Worm (Caenorhabditis elegans) whole organism, L2 larva: ENCODE results near the gene hex-1.

Experiments
- C34F6.9 ChIP-seq: fragments of 150-350 bp; optimal IDR thresholded peaks from 2 replicates; lab custom pipeline; 2014; ENCODE audit warnings: missing biosample characterization, missing genetic modification characterization
- blmp-1 ChIP-seq: sonication (generic microtip); optimal IDR thresholded peaks from 2 replicates; lab custom pipeline; 2017; ENCODE audit warnings: missing genetic modification characterization, mild to moderate bottlenecking, missing compliant biosample characterization, antibody characterized with exemption, moderate library complexity; ENCODE audit not compliant: insufficient read depth
- ceh-82 ChIP-seq: fragments of 150-350 bp; optimal IDR thresholded peaks from 2 replicates; lab custom pipeline; 2014; ENCODE audit warnings: missing biosample characterization, missing genetic modification characterization
- dmd-4 ChIP-seq: sonication (generic microtip); optimal IDR thresholded peaks from 2 replicates; lab custom pipeline; 2017; ENCODE audit warnings: missing biosample characterization, missing genetic modification characterization
- elt-3 ChIP-seq: sonication (generic microtip); optimal IDR thresholded peaks from 2 replicates; lab custom pipeline; 2017; ENCODE audit warnings: missing biosample characterization, missing genetic modification characterization
- fos-1 ChIP-seq: fragments of 150-350 bp; optimal IDR thresholded peaks from 2 replicates; lab custom pipeline; 2014; ENCODE audit warnings: missing biosample characterization, missing genetic modification characterization
- nhr-237 ChIP-seq: fragments of 150-350 bp; optimal IDR thresholded peaks from 2 replicates; lab custom pipeline; 2014; ENCODE audit warnings: missing biosample characterization, missing genetic modification characterization
- snpc-4 ChIP-seq: fragments of 150-350 bp; optimal IDR thresholded peaks from 2 replicates; lab custom pipeline; 2014; ENCODE audit warnings: missing biosample characterization, missing genetic modification characterization

DNA sequence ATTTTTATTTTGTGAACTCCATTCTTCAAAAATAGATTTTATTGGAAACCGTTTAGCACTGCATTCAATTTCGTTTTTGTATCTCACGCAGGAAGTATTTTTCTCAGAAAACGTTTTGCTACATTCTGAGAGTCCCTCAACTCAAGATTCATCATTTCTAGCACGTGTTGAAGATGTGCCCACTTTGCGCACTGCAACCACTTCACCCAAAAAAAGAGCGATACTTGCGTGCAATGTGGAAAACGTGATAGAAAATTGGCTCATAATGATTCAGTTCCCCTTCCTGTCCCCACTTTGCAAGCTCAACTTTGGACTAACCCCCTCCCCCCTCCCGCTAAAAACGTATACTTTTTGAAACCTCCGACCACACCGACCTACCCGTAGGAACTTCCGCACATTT, 44.1 kb downstream of the hex-1 start:
- TF ChIP-seq elt-3 (tag; lab: Kevin White, UChicago) (no peak), nhr-237 (tag; lab: Kevin White, UChicago) (no peak), C34F6.9 (no peak), ceh-82 (tag; lab: Kevin White, UChicago) (no peak), dmd-4 (tag; lab: Kevin White, UChicago) (no peak), blmp-1 (no peak), snpc-4 (tag; lab: Kevin White, UChicago) (no peak), fos-1 (tag; lab: Kevin White, UChicago) (no peak)
